Worm (Caenorhabditis elegans) whole organism, L3 larva: Measurements from ENCODE around the gene enee-1.
A peak's percentile ranks its signal among the peaks of the same experiment; 100 is the strongest.

ENCODE experiments used
- R02D3.7 ChIP-seq: fragments of 150-350 bp; optimal IDR thresholded peaks from 2 replicates; lab custom pipeline; 2014; ENCODE audit warnings: missing biosample characterization, missing genetic modification characterization
- aly-2 ChIP-seq: fragments of 150-350 bp; optimal IDR thresholded peaks from 2 replicates; lab custom pipeline; 2014; ENCODE audit warnings: missing biosample characterization, missing genetic modification characterization
- ama-1 ChIP-seq: fragments of 150-350 bp; optimal IDR thresholded peaks from 2 replicates; lab custom pipeline; 2018
- ceh-16 ChIP-seq: sonication (generic microtip); optimal IDR thresholded peaks from 2 replicates; lab custom pipeline; 2017; ENCODE audit warnings: missing biosample characterization, missing genetic modification characterization
- ceh-28 ChIP-seq: fragments of 150-350 bp; optimal IDR thresholded peaks from 2 replicates; lab custom pipeline; 2014; ENCODE audit warnings: missing biosample characterization, missing genetic modification reagents, missing genetic modification characterization
- ceh-82 ChIP-seq: fragments of 150-350 bp; optimal IDR thresholded peaks from 2 replicates; lab custom pipeline; 2014; ENCODE audit warnings: missing biosample characterization, missing genetic modification characterization
- egl-27 ChIP-seq: sonication (generic microtip); optimal IDR thresholded peaks from 4 replicates; lab custom pipeline; 2017; ENCODE audit warnings: missing biosample characterization, missing genetic modification reagents, missing genetic modification characterization
- egl-5 ChIP-seq: fragments of 150-350 bp; optimal IDR thresholded peaks from 2 replicates; lab custom pipeline; 2017; ENCODE audit warnings: missing biosample characterization, missing genetic modification reagents, missing genetic modification characterization, inconsistent platforms
- elt-1 ChIP-seq: fragments of 150-350 bp; optimal IDR thresholded peaks from 2 replicates; lab custom pipeline; 2014; ENCODE audit warnings: missing biosample characterization, missing genetic modification characterization
- elt-3 ChIP-seq, 3 experiments: fragments of 150-350 bp in 1 of 3; sonication (generic microtip) in 2 of 3; optimal IDR thresholded peaks; 2 replicates in 2 of 3; 4 replicates in 1 of 3; lab custom pipeline; 2014 to 2017; ENCODE audit warnings: missing biosample characterization in 3 of 3, missing genetic modification characterization in 3 of 3
- eor-1 ChIP-seq, 2 experiments: fragments of 150-350 bp; optimal IDR thresholded peaks; 2 replicates each; lab custom pipeline; 2014 to 2018; ENCODE audit warnings: missing biosample characterization in 2 of 2, missing genetic modification characterization in 2 of 2
- fkh-10 ChIP-seq: sonication (generic microtip); optimal IDR thresholded peaks from 2 replicates; lab custom pipeline; 2017; ENCODE audit warnings: missing biosample characterization, missing genetic modification reagents, missing genetic modification characterization
- fkh-2 ChIP-seq: fragments of 150-350 bp; optimal IDR thresholded peaks from 2 replicates; lab custom pipeline; 2014; ENCODE audit warnings: missing biosample characterization, missing genetic modification reagents, missing genetic modification characterization
- hmg-11 ChIP-seq: sonication (generic microtip); optimal IDR thresholded peaks from 2 replicates; lab custom pipeline; 2016; ENCODE audit warnings: missing genetic modification characterization, missing compliant biosample characterization
- jun-1 ChIP-seq: fragments of 150-350 bp; optimal IDR thresholded peaks from 2 replicates; lab custom pipeline; 2014; ENCODE audit warnings: missing biosample characterization, missing genetic modification reagents, missing genetic modification characterization
- lin-15B ChIP-seq: fragments of 150-350 bp; optimal IDR thresholded peaks from 2 replicates; lab custom pipeline; 2014; ENCODE audit warnings: missing biosample characterization, missing genetic modification characterization
- lin-39 ChIP-seq: fragments of 150-350 bp; optimal IDR thresholded peaks from 2 replicates; lab custom pipeline; 2018; ENCODE audit warnings: missing biosample characterization, missing genetic modification reagents, missing genetic modification characterization
- lsy-12 ChIP-seq: sonication (generic microtip); optimal IDR thresholded peaks from 2 replicates; lab custom pipeline; 2016; ENCODE audit warnings: mild to moderate bottlenecking, missing genetic modification characterization, missing compliant biosample characterization
- mml-1 ChIP-seq: fragments of 150-350 bp; sonication (generic microtip); optimal IDR thresholded peaks from 3 replicates; lab custom pipeline; 2014; ENCODE audit warnings: missing biosample characterization, missing genetic modification characterization
- nfya-1 ChIP-seq: sonication (generic microtip); optimal IDR thresholded peaks from 2 replicates; lab custom pipeline; 2017; ENCODE audit warnings: missing genetic modification characterization, mild to moderate bottlenecking, missing compliant biosample characterization, antibody characterized with exemption, moderate library complexity; ENCODE audit not compliant: insufficient read depth
- nhr-11 ChIP-seq: fragments of 150-350 bp; optimal IDR thresholded peaks from 2 replicates; lab custom pipeline; 2014; ENCODE audit warnings: missing biosample characterization, missing genetic modification characterization
- nhr-12 ChIP-seq: fragments of 150-350 bp; optimal IDR thresholded peaks from 2 replicates; lab custom pipeline; 2014; ENCODE audit warnings: missing biosample characterization, missing genetic modification characterization
- nhr-23 ChIP-seq: fragments of 150-350 bp; optimal IDR thresholded peaks from 2 replicates; lab custom pipeline; 2014; ENCODE audit warnings: missing biosample characterization, missing genetic modification reagents, missing genetic modification characterization
- nhr-237 ChIP-seq: fragments of 150-350 bp; optimal IDR thresholded peaks from 2 replicates; lab custom pipeline; 2014; ENCODE audit warnings: missing biosample characterization, missing genetic modification characterization
- nhr-28 ChIP-seq: fragments of 150-350 bp; optimal IDR thresholded peaks from 2 replicates; lab custom pipeline; 2014; ENCODE audit warnings: missing biosample characterization, missing genetic modification characterization
- sea-2 ChIP-seq: fragments of 150-350 bp; sonication (generic microtip); optimal IDR thresholded peaks from 4 replicates; lab custom pipeline; 2014; ENCODE audit warnings: missing biosample characterization, missing genetic modification reagents, missing genetic modification characterization
- skn-1 ChIP-seq: fragments of 150-350 bp; optimal IDR thresholded peaks from 2 replicates; lab custom pipeline; 2014; ENCODE audit warnings: missing biosample characterization, missing genetic modification characterization
- snpc-4 ChIP-seq: fragments of 150-350 bp; optimal IDR thresholded peaks from 2 replicates; lab custom pipeline; 2014; ENCODE audit warnings: missing biosample characterization, missing genetic modification characterization
- tbx-2 ChIP-seq: sonication (generic microtip); optimal IDR thresholded peaks from 2 replicates; lab custom pipeline; 2016; ENCODE audit warnings: mild to moderate bottlenecking, missing genetic modification characterization, missing compliant biosample characterization
- unc-39 ChIP-seq: sonication (generic microtip); optimal IDR thresholded peaks from 4 replicates; lab custom pipeline; 2017; ENCODE audit warnings: missing biosample characterization, missing genetic modification characterization
- unc-62 ChIP-seq: fragments of 150-350 bp; sonication (generic microtip); optimal IDR thresholded peaks from 4 replicates; lab custom pipeline; 2014; ENCODE audit warnings: missing biosample characterization, missing genetic modification reagents, missing genetic modification characterization
- zag-1 ChIP-seq: fragments of 150-350 bp; optimal IDR thresholded peaks from 2 replicates; lab custom pipeline; 2014; ENCODE audit warnings: missing biosample characterization, missing genetic modification characterization
- ztf-11 ChIP-seq: fragments of 150-350 bp; optimal IDR thresholded peaks from 2 replicates; lab custom pipeline; 2014; ENCODE audit warnings: missing biosample characterization, missing genetic modification characterization
- ztf-4 ChIP-seq: fragments of 150-350 bp; optimal IDR thresholded peaks from 2 replicates; lab custom pipeline; 2014; ENCODE audit warnings: missing biosample characterization, missing genetic modification characterization

Gene enee-1

DNA sequence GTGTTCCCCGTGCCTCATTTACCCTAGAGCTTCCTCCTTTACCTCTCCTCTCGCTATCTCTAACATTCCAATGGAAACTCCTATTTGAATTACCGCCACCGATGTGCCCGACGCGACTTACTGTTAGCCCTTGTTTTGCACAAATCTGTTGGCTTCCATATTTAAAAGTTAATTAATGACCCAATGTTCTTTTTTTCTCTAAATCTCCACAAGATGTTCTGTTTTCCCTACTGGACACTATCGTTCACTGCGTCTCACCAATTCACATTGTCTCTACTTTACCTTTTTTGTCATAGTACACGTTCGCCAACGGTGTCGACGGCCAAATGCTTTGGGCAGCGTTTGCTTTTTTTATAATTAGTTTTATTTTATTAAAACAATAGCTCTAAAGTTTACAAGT lies 23.9 kb upstream of the enee-1 start:
- TF ChIP-seq tbx-2 (tag; lab: Kevin White, UChicago) (no peak), mml-1 (no peak), nhr-12 (tag; lab: Kevin White, UChicago) (no peak), nfya-1 (tag; lab: Kevin White, UChicago) (no peak), ama-1 (lab: Kevin White, UChicago) (no peak), nhr-23 (tag; lab: Kevin White, UChicago) (no peak), lin-15B (tag; lab: Kevin White, UChicago) (no peak), lsy-12 (tag; lab: Kevin White, UChicago) (no peak), egl-27 (tag; lab: Kevin White, UChicago) (no peak), elt-3 (tag; optimal IDR thresholded peaks at IDR 0.05; lab: Kevin White, UChicago) (no peak)

ce11 chrII:1334-1898 lies 23.1 kb upstream of the enee-1 start, which contains the start of gene 2L52.1:
Gene 2L52.1, plus strand, starts transcription at chrII:1848.
- TF ChIP-seq egl-27 (tag; lab: Kevin White, UChicago) (no peak), nfya-1 (tag; lab: Kevin White, UChicago) (peak; percentile 59), egl-5 (peak; percentile 43), ztf-4 (tag; lab: Kevin White, UChicago) (no peak), zag-1 (tag; lab: Kevin White, UChicago) (no peak), ztf-11 (tag; lab: Kevin White, UChicago) (no peak), ceh-28 (peak; percentile 5), lin-39 (tag; lab: Kevin White, UChicago) (peak; percentile 56), hmg-11 (tag; lab: Kevin White, UChicago) (peak; percentile 9)

DNA sequence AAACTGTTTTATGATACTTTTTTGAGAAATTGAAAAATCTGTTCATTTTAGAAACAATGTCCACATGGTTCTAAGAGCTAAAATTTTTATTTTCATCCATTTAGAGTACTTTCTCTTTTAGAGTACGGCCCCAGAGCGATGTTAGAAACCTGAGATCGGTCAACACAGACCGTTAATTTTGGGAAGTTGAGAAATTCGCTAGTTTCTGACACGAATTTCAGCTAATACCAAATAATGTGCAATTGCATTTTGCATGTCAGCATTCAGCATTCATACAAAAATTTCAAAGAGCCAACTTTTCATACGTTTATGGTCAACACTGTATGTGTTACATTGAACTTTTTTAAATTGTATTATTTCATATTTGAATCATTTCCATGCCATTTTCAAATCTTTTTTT lies 19.7 kb upstream of the enee-1 start:
- TF ChIP-seq ceh-28: no peak
- no peak for TF ChIP-seq jun-1
- TF ChIP-seq lsy-12 (tag; lab: Kevin White, UChicago): no peak

DNA sequence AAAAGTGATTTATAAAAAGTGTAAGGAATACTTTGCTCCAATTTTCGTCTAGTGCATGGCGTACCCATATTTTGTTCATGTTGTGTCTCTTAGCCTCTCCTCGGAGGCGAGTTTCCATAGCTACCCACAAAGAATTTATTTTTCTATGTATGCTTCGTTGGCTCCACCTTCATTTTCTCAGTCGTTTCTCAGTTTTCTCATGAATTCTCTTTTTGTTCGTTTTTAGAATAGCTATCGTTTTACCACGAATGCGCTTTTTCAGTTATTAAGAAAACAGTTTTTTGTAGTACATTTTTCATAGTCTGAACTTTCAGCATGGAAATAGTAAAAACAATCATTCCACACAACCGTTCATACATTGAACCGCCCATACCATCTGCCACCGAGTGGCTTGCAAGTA lies 18.1 kb upstream of the enee-1 start, which contains the start of gene osta-1:
Gene osta-1 (plus strand): TSS at position 309 of the 400 bp plus-strand sequence.
- TF ChIP-seq nfya-1 (tag; lab: Kevin White, UChicago): no peak
- peak; percentile 75 for TF ChIP-seq nhr-11 (tag; lab: Kevin White, UChicago)
- TF ChIP-seq, all 47 proteins: peak for 1

ce11 chrII:8212-8611 lies 16.3 kb upstream of the enee-1 start:
- no peak for TF ChIP-seq ceh-82
- TF ChIP-seq egl-27 (tag; lab: Kevin White, UChicago): no peak
- TF ChIP-seq snpc-4 (tag; lab: Kevin White, UChicago): no peak
- no peak for TF ChIP-seq fkh-2 (tag; lab: Kevin White, UChicago)
- TF ChIP-seq lin-15B (tag; lab: Kevin White, UChicago): no peak
- no peak for TF ChIP-seq nhr-11 (tag; lab: Kevin White, UChicago)
- no peak for TF ChIP-seq ceh-16
- TF ChIP-seq unc-62 (GFP tag; lab: Kevin White, UChicago): no peak
- no peak for TF ChIP-seq elt-1 (tag; lab: Kevin White, UChicago)
- no peak for TF ChIP-seq aly-2 (tag; lab: Kevin White, UChicago)
- TF ChIP-seq lsy-12 (tag; lab: Kevin White, UChicago): no peak
- no peak for TF ChIP-seq eor-1 (tag; optimal IDR thresholded peaks at IDR 0.05; lab: Kevin White, UChicago)
- TF ChIP-seq nhr-12 (tag; lab: Kevin White, UChicago): no peak
- no peak for TF ChIP-seq sea-2 (GFP tag; lab: Kevin White, UChicago)
- TF ChIP-seq elt-3 (tag; optimal IDR thresholded peaks at IDR 0.05; lab: Kevin White, UChicago): no peak
- no peak for TF ChIP-seq nhr-28 (tag; lab: Kevin White, UChicago)
- TF ChIP-seq ama-1 (lab: Kevin White, UChicago): no peak
- TF ChIP-seq hmg-11 (tag; lab: Kevin White, UChicago): no peak
- TF ChIP-seq ztf-11 (tag; lab: Kevin White, UChicago): no peak

DNA sequence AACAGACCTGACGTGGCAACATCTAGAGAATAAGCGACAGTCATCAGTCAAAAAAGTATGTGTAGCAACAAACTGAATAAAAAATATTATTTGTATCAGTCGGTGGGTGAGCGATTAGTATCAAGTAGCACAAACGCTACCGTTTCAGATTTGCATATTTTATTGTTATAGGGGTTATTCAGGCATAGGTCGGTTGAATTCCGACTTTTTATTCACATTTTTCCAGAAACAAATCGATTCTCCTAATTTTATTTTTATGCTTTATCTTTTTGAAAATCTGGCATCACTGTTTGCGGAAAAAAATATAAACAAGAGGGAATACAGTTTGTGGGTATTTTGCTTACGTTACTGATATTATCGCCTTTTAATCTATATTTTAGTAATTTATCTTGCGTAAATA lies 12.7 kb upstream of the enee-1 start, which contains the start of gene best-4:
Gene best-4 (minus strand): TSS at position 101 of the 400 bp plus-strand sequence.
- TF ChIP-seq ceh-28 (no peak), mml-1 (no peak), egl-27 (tag; lab: Kevin White, UChicago) (no peak), fkh-2 (tag; lab: Kevin White, UChicago) (no peak), ztf-11 (tag; lab: Kevin White, UChicago) (no peak), nhr-237 (tag; lab: Kevin White, UChicago) (no peak), unc-39 (no peak), ama-1 (lab: Kevin White, UChicago) (no peak), nfya-1 (tag; lab: Kevin White, UChicago) (no peak), skn-1 (tag; lab: Kevin White, UChicago) (no peak), fkh-10 (GFP tag; lab: Kevin White, UChicago) (no peak), R02D3.7 (tag; lab: Kevin White, UChicago) (no peak), lin-15B (tag; lab: Kevin White, UChicago) (no peak), lin-39 (tag; lab: Kevin White, UChicago) (no peak)
